Worm (Caenorhabditis elegans): ENCODE measurements around the gene sre-47.

sre-47 gene

ce11 chrII:13939531-13939930 is 44.9 kb downstream of the sre-47 start, which contains the start of gene W07G1.1:
W07G1.1 (minus strand) TSS chrII:13939631.
- TF ChIP-seq ets-4 (tag; optimal IDR thresholded peaks at IDR 0.05): no peak
- TF ChIP-seq fkh-10 (GFP tag; optimal IDR thresholded peaks at IDR 0.05): no peak
- no peak for TF ChIP-seq ahr-1 (tag; optimal IDR thresholded peaks at IDR 0.05)

ce11 chrII:13938290-13938689 is 46.2 kb downstream of the sre-47 start:
- TF ChIP-seq hlh-13 (GFP tag; optimal IDR thresholded peaks at IDR 0.05) (no peak), lin-11 (tag; optimal IDR thresholded peaks at IDR 0.05) (no peak), pqm-1 (tag; optimal IDR thresholded peaks at IDR 0.05) (no peak), sdc-2 (tag; optimal IDR thresholded peaks at IDR 0.05) (no peak), pat-9 (tag; optimal IDR thresholded peaks at IDR 0.05) (no peak), lim-6 (tag; optimal IDR thresholded peaks at IDR 0.05) (no peak), hlh-30 (tag; optimal IDR thresholded peaks at IDR 0.05; ENCODE audit: insufficient read depth) (no peak), ceh-34 (tag; optimal IDR thresholded peaks at IDR 0.05) (no peak), hlh-6 (tag; optimal IDR thresholded peaks at IDR 0.05) (no peak), sox-4 (tag; optimal IDR thresholded peaks at IDR 0.05) (no peak), che-1 (tag; optimal IDR thresholded peaks at IDR 0.05) (no peak), unc-42 (tag; optimal IDR thresholded peaks at IDR 0.05) (no peak), mec-3 (tag; optimal IDR thresholded peaks at IDR 0.05; ENCODE audit: borderline replicate concordance) (no peak), dve-1 (tag; optimal IDR thresholded peaks at IDR 0.05) (no peak), fkh-6 (tag; optimal IDR thresholded peaks at IDR 0.05) (no peak), ahr-1 (tag; optimal IDR thresholded peaks at IDR 0.05) (no peak), ceh-22 (tag; optimal IDR thresholded peaks at IDR 0.05) (no peak)

ce11 chrII:13935907-13936306 is 48.5 kb downstream of the sre-47 start:
- TF ChIP-seq ceh-2 (tag; optimal IDR thresholded peaks at IDR 0.05): no peak
- no peak for TF ChIP-seq hlh-6 (tag; optimal IDR thresholded peaks at IDR 0.05)
- no peak for TF ChIP-seq ceh-30 (tag; optimal IDR thresholded peaks at IDR 0.05)
- TF ChIP-seq syd-9 (tag; optimal IDR thresholded peaks at IDR 0.05): no peak
- no peak for TF ChIP-seq ceh-14 (tag; optimal IDR thresholded peaks at IDR 0.05)
- TF ChIP-seq hlh-8 (tag; optimal IDR thresholded peaks at IDR 0.05): no peak

- TF ChIP-seq unc-55 (GFP tag; optimal IDR thresholded peaks at IDR 0.05) (no peak), pros-1 (tag; optimal IDR thresholded peaks at IDR 0.05) (no peak), elt-4 (tag; optimal IDR thresholded peaks at IDR 0.05) (no peak), nhr-232 (tag; optimal IDR thresholded peaks at IDR 0.05) (no peak), dve-1 (tag; optimal IDR thresholded peaks at IDR 0.05) (no peak), ttx-3 (tag; optimal IDR thresholded peaks at IDR 0.05) (no peak), ref-2 (tag; optimal IDR thresholded peaks at IDR 0.05) (no peak), syd-9 (tag; optimal IDR thresholded peaks at IDR 0.05) (no peak), pha-4 (tag; optimal IDR thresholded peaks at IDR 0.05) (no peak), ceh-18 (tag; optimal IDR thresholded peaks at IDR 0.05) (no peak), pha-2 (tag; optimal IDR thresholded peaks at IDR 0.05) (no peak), npax-4 (tag; optimal IDR thresholded peaks at IDR 0.05) (no peak), sox-4 (tag; optimal IDR thresholded peaks at IDR 0.05) (no peak), K09A11.1 (tag; optimal IDR thresholded peaks at IDR 0.05; ENCODE audit: insufficient read depth) (no peak), unc-3 (GFP tag; conservative IDR thresholded peaks at IDR 0.05) (no peak), unc-3 (tag; optimal IDR thresholded peaks at IDR 0.05) (no peak)
Measured at ce11 chrII:13933534-13933933, 50.9 kb downstream of the sre-47 start.

Data from whole organism, late embryonic.